Worm (Caenorhabditis elegans) whole organism, young adult: ENCODE data around the gene flcn-1.
A peak's percentile ranks its signal among the peaks of the same experiment; 100 is the strongest.

ENCODE experiments used
- B0336.3 ChIP-seq: fragments of 200-800 bp; sonication (Bioruptor generic); IDR thresholded peaks from 2 replicates; pipeline ENCODE4 v1.3.6; 2022; ENCODE audit warnings: missing genetic modification characterization, missing compliant biosample characterization
- C17E4.6 ChIP-seq: fragments of 200-800 bp; sonication (Bioruptor generic); IDR thresholded peaks from 2 replicates; pipeline ENCODE4 v1.3.6; 2022; ENCODE audit warnings: missing genetic modification reagents, missing genetic modification characterization, missing compliant biosample characterization
- D2030.7 ChIP-seq: fragments of 200-800 bp; sonication (Bioruptor generic); IDR thresholded peaks from 2 replicates; pipeline ENCODE4 v1.3.6; 2022; ENCODE audit warnings: missing genetic modification reagents, missing genetic modification characterization, missing compliant biosample characterization
- F23B12.7 ChIP-seq: sonication (generic microtip); optimal IDR thresholded peaks from 2 replicates; lab custom pipeline; 2017; ENCODE audit warnings: missing genetic modification characterization, mild to moderate bottlenecking, missing compliant biosample characterization, antibody characterized with exemption, moderate library complexity; ENCODE audit not compliant: insufficient read depth
- F52B5.7 ChIP-seq: sonication (generic microtip); optimal IDR thresholded peaks from 2 replicates; lab custom pipeline; 2016; ENCODE audit warnings: mild to moderate bottlenecking, missing genetic modification characterization, missing compliant biosample characterization
- F55B11.4 ChIP-seq: sonication (generic microtip); optimal IDR thresholded peaks from 2 replicates; lab custom pipeline; 2016; ENCODE audit warnings: missing compliant biosample characterization, missing genetic modification characterization, borderline replicate concordance; ENCODE audit not compliant: insufficient read depth
- F57A8.1 ChIP-seq: fragments of 200-800 bp; sonication (Bioruptor generic); optimal IDR thresholded peaks from 2 replicates; lab custom pipeline; 2018; ENCODE audit warnings: mild to moderate bottlenecking, missing genetic modification characterization, moderate library complexity, missing compliant biosample characterization
- F57C9.4 ChIP-seq: sonication (generic microtip); optimal IDR thresholded peaks from 2 replicates; lab custom pipeline; 2017; ENCODE audit warnings: mild to moderate bottlenecking, missing genetic modification characterization, missing compliant biosample characterization
- T07F8.4 ChIP-seq: sonication (generic microtip); optimal IDR thresholded peaks from 2 replicates; lab custom pipeline; 2016; ENCODE audit warnings: mild to moderate bottlenecking, missing genetic modification characterization, moderate library complexity, missing compliant biosample characterization
- Y53G8AR.9 ChIP-seq: fragments of 200-800 bp; sonication (Bioruptor generic); conservative IDR thresholded peaks from 2 replicates; pipeline ENCODE4 v1.3.6; 2022; ENCODE audit warnings: missing genetic modification reagents, missing genetic modification characterization, missing compliant biosample characterization
- Y56A3A.18 ChIP-seq: fragments of 200-800 bp; sonication (Bioruptor generic); IDR thresholded peaks from 2 replicates; pipeline ENCODE4 v1.3.6; 2022; ENCODE audit warnings: missing genetic modification reagents, missing genetic modification characterization, missing compliant biosample characterization
- Y79H2A.3 ChIP-seq: fragments of 200-800 bp; sonication (Bioruptor generic); conservative IDR thresholded peaks from 2 replicates; pipeline ENCODE4 v1.3.6; 2022; ENCODE audit warnings: missing genetic modification reagents, missing genetic modification characterization, missing compliant biosample characterization
- Y95B8A.8 ChIP-seq: fragments of 200-800 bp; sonication (Bioruptor generic); IDR thresholded peaks from 2 replicates; pipeline ENCODE4 v1.3.6; 2022; ENCODE audit warnings: missing genetic modification reagents, missing genetic modification characterization, missing compliant biosample characterization
- aptf-2 ChIP-seq: fragments of 200-800 bp; sonication (Bioruptor generic); conservative IDR thresholded peaks from 2 replicates; pipeline ENCODE4 v1.3.6; 2022; ENCODE audit warnings: missing genetic modification reagents, missing genetic modification characterization, missing compliant biosample characterization
- atf-7 ChIP-seq: sonication (generic microtip); optimal IDR thresholded peaks from 2 replicates; lab custom pipeline; 2017; ENCODE audit warnings: mild to moderate bottlenecking, missing genetic modification characterization, missing compliant biosample characterization
- attf-3 ChIP-seq: fragments of 200-800 bp; sonication (Bioruptor generic); conservative IDR thresholded peaks from 2 replicates; pipeline ENCODE4 v1.3.6; 2022; ENCODE audit warnings: missing genetic modification reagents, missing genetic modification characterization, missing compliant biosample characterization
- attf-6 ChIP-seq: fragments of 200-800 bp; sonication (Bioruptor generic); IDR thresholded peaks from 2 replicates; pipeline ENCODE4 v1.3.6; 2022; ENCODE audit warnings: missing genetic modification reagents, missing genetic modification characterization, missing compliant biosample characterization
- cebp-1 ChIP-seq, 2 experiments: fragments of 200-800 bp in 1 of 2; sonication (Bioruptor generic) in 1 of 2; sonication (generic microtip) in 1 of 2; IDR thresholded peaks in 1 of 2; optimal IDR thresholded peaks in 1 of 2; 2 replicates each; pipeline versions ENCODE4 v1.3.6 to Lab custom; 2017 to 2022; ENCODE audit warnings: missing compliant biosample characterization in 2 of 2, missing genetic modification characterization in 2 of 2, mild to moderate bottlenecking in 1 of 2, missing genetic modification reagents in 1 of 2, moderate library complexity in 1 of 2
- cebp-2 ChIP-seq: fragments of 200-800 bp; sonication (Bioruptor generic); IDR thresholded peaks from 2 replicates; pipeline ENCODE4 v1.3.6; 2022; ENCODE audit warnings: missing genetic modification characterization, missing compliant biosample characterization
- ceh-27 ChIP-seq: fragments of 200-800 bp; sonication (Bioruptor generic); optimal IDR thresholded peaks from 2 replicates; lab custom pipeline; 2018; ENCODE audit warnings: mild to moderate bottlenecking, missing genetic modification characterization, moderate library complexity, missing compliant biosample characterization
- ceh-91 ChIP-seq: fragments of 200-800 bp; sonication (Bioruptor generic); IDR thresholded peaks from 2 replicates; pipeline ENCODE4 v1.3.6; 2022; ENCODE audit warnings: missing genetic modification reagents, missing genetic modification characterization, missing compliant biosample characterization
- chd-7 ChIP-seq: sonication (generic microtip); optimal IDR thresholded peaks from 2 replicates; lab custom pipeline; 2016; ENCODE audit warnings: mild to moderate bottlenecking, missing genetic modification characterization, moderate library complexity, missing compliant biosample characterization
- die-1 ChIP-seq: sonication (generic microtip); optimal IDR thresholded peaks from 2 replicates; lab custom pipeline; 2016; ENCODE audit warnings: missing genotype, mild to moderate bottlenecking, missing genetic modification characterization, missing compliant biosample characterization
- dpff-1 ChIP-seq: sonication (generic microtip); optimal IDR thresholded peaks from 2 replicates; lab custom pipeline; 2017; ENCODE audit warnings: mild to moderate bottlenecking, missing genetic modification characterization, missing compliant biosample characterization
- efl-1 ChIP-seq: fragments of 150-350 bp; optimal IDR thresholded peaks from 2 replicates; lab custom pipeline; 2014; ENCODE audit warnings: missing biosample characterization, missing genetic modification reagents, missing genetic modification characterization
- egl-44 ChIP-seq: fragments of 200-800 bp; sonication (Bioruptor generic); IDR thresholded peaks from 2 replicates; pipeline ENCODE4 v1.3.6; 2022; ENCODE audit warnings: missing genetic modification reagents, missing genetic modification characterization, missing compliant biosample characterization
- egrh-3 ChIP-seq: fragments of 200-800 bp; sonication (Bioruptor generic); IDR thresholded peaks from 2 replicates; pipeline ENCODE4 v1.3.6; 2022; ENCODE audit warnings: missing genetic modification reagents, missing genetic modification characterization, missing compliant biosample characterization
- ekl-4 ChIP-seq: fragments of 200-800 bp; sonication (Bioruptor generic); IDR thresholded peaks from 2 replicates; pipeline ENCODE4 v1.3.6; 2022; ENCODE audit warnings: missing genetic modification reagents, missing genetic modification characterization, missing compliant biosample characterization
- him-1 ChIP-seq: sonication (generic microtip); optimal IDR thresholded peaks from 2 replicates; lab custom pipeline; 2016; ENCODE audit warnings: missing genotype, missing genetic modification reagents, missing genetic modification characterization, missing compliant biosample characterization
- hlh-12 ChIP-seq: sonication (generic microtip); optimal IDR thresholded peaks from 2 replicates; lab custom pipeline; 2016; ENCODE audit warnings: missing genetic modification characterization, missing compliant biosample characterization
- hlh-26 ChIP-seq: fragments of 200-800 bp; sonication (Bioruptor generic); conservative IDR thresholded peaks from 2 replicates; pipeline ENCODE4 v1.3.6; 2022; ENCODE audit warnings: missing genetic modification reagents, missing genetic modification characterization, missing compliant biosample characterization
- hrde-1 ChIP-seq: sonication (generic microtip); optimal IDR thresholded peaks from 2 replicates; lab custom pipeline; 2016; ENCODE audit warnings: missing genetic modification characterization, mild to moderate bottlenecking, missing compliant biosample characterization, moderate library complexity, missing genotype, missing genetic modification reagents, borderline replicate concordance
- hsf-1 ChIP-seq: fragments of 200-800 bp; sonication (Bioruptor generic); IDR thresholded peaks from 2 replicates; pipeline ENCODE4 v1.3.6; 2022; ENCODE audit warnings: missing genetic modification reagents, missing genetic modification characterization, missing compliant biosample characterization
- let-607 ChIP-seq, 2 experiments: fragments of 200-800 bp in 1 of 2; sonication (Bioruptor generic) in 1 of 2; sonication (generic microtip) in 1 of 2; optimal IDR thresholded peaks; 2 replicates each; lab custom pipeline; 2016 to 2018; ENCODE audit warnings: mild to moderate bottlenecking in 2 of 2, missing compliant biosample characterization in 2 of 2, missing genetic modification characterization in 2 of 2, moderate library complexity in 2 of 2, missing genotype in 1 of 2
- lin-54 ChIP-seq: fragments of 200-800 bp; sonication (Bioruptor generic); optimal IDR thresholded peaks from 2 replicates; lab custom pipeline; 2018; ENCODE audit warnings: mild to moderate bottlenecking, missing genetic modification characterization, missing compliant biosample characterization
- madf-10 ChIP-seq: sonication (generic microtip); optimal IDR thresholded peaks from 2 replicates; lab custom pipeline; 2016; ENCODE audit warnings: mild to moderate bottlenecking, missing genetic modification characterization, missing compliant biosample characterization
- mcd-1 ChIP-seq: fragments of 200-800 bp; sonication (Bioruptor generic); IDR thresholded peaks from 2 replicates; pipeline ENCODE4 v1.3.6; 2022; ENCODE audit warnings: missing genetic modification reagents, missing genetic modification characterization, missing compliant biosample characterization
- nhr-179 ChIP-seq: sonication (generic microtip); optimal IDR thresholded peaks from 2 replicates; lab custom pipeline; 2016; ENCODE audit warnings: mild to moderate bottlenecking, missing genetic modification characterization, missing compliant biosample characterization
- pha-4 ChIP-seq: fragments of 150-350 bp; sonication (generic microtip); optimal IDR thresholded peaks from 2 replicates; lab custom pipeline; 2014; ENCODE audit warnings: missing biosample characterization, missing genetic modification reagents, missing genetic modification characterization
- rec-8 ChIP-seq, 2 experiments: sonication (generic microtip); optimal IDR thresholded peaks; 2 replicates each; lab custom pipeline; 2016; ENCODE audit warnings: mild to moderate bottlenecking in 2 of 2, missing genetic modification characterization in 2 of 2, missing genetic modification reagents in 2 of 2, missing genotype in 2 of 2, missing biosample characterization in 1 of 2, missing compliant biosample characterization in 1 of 2, moderate library complexity in 1 of 2
- sdz-38 ChIP-seq: sonication (generic microtip); optimal IDR thresholded peaks from 2 replicates; lab custom pipeline; 2016; ENCODE audit warnings: missing genotype, missing genetic modification characterization, missing compliant biosample characterization
- somi-1 ChIP-seq: fragments of 200-800 bp; sonication (Bioruptor generic); optimal IDR thresholded peaks from 2 replicates; lab custom pipeline; 2018; ENCODE audit warnings: mild to moderate bottlenecking, missing genetic modification characterization, missing compliant biosample characterization
- sptf-2 ChIP-seq: fragments of 200-800 bp; sonication (Bioruptor generic); optimal IDR thresholded peaks from 2 replicates; lab custom pipeline; 2018; ENCODE audit warnings: mild to moderate bottlenecking, missing genetic modification characterization, missing compliant biosample characterization
- tlf-1 ChIP-seq: fragments of 200-800 bp; sonication (Bioruptor generic); optimal IDR thresholded peaks from 2 replicates; lab custom pipeline; 2018; ENCODE audit warnings: mild to moderate bottlenecking, missing genetic modification characterization, missing compliant biosample characterization
- unc-130 ChIP-seq: sonication (generic microtip); optimal IDR thresholded peaks from 2 replicates; lab custom pipeline; 2016; ENCODE audit warnings: missing genetic modification reagents, missing genetic modification characterization, missing compliant biosample characterization
- xnd-1 ChIP-seq: sonication (generic microtip); optimal IDR thresholded peaks from 2 replicates; lab custom pipeline; 2016; ENCODE audit warnings: missing genotype, missing genetic modification reagents, missing genetic modification characterization, missing compliant biosample characterization
- zfh-2 ChIP-seq: fragments of 200-800 bp; sonication (Bioruptor generic); conservative IDR thresholded peaks from 2 replicates; pipeline ENCODE4 v1.3.6; 2022; ENCODE audit warnings: missing genetic modification reagents, missing genetic modification characterization, missing compliant biosample characterization
- ztf-25 ChIP-seq: fragments of 200-800 bp; sonication (Bioruptor generic); IDR thresholded peaks from 2 replicates; pipeline ENCODE4 v1.3.6; 2022; ENCODE audit warnings: missing genetic modification reagents, missing genetic modification characterization, missing compliant biosample characterization

flcn-1 gene

DNA sequence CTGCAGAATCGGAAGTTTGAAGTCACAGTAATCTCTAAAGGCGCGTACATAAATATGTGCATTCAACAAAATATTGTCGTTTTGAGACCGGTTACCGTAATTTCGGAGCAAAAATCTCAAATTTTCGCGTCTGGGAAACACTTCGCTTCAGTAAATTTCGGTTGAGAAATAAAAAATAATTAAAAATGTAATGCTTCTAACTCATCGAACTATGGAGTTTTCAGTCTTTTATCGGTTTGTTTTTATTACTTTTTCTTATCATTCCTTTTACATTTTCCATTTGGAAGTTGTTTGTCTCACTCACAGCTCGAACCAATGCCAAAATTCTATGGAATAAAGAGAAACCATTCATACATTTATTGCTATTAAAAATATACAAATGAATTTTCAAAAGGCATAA is 40.4 kb upstream of the flcn-1 start (continued):
- TF ChIP-seq F57A8.1 (GFP tag; lab: Kevin White, UChicago): no peak
- peak; percentile 34 for TF ChIP-seq somi-1 (GFP tag; lab: Kevin White, UChicago)
- TF ChIP-seq cebp-2: 0 out of 2 replicates have a peak, but pooled peaks have one; percentile 24
- no peak for TF ChIP-seq egl-44 (GFP tag; lab: Robert Waterston, UW)
- TF ChIP-seq ceh-91 (GFP tag; lab: Robert Waterston, UW): no peak
- TF ChIP-seq Y79H2A.3 (GFP tag; lab: Robert Waterston, UW): no peak
- no peak for TF ChIP-seq egrh-3 (GFP tag; lab: Robert Waterston, UW)
- peak; percentile 44 for TF ChIP-seq lin-54
- no peak for TF ChIP-seq C17E4.6 (GFP tag; lab: Robert Waterston, UW)
- TF ChIP-seq cebp-1 (GFP tag; IDR thresholded peaks at IDR 0.05; lab: Robert Waterston, UW): 0 out of 2 replicates have a peak, but pooled peaks have one; percentile 45
- peak; percentile 82 for TF ChIP-seq cebp-1 (tag; optimal IDR thresholded peaks at IDR 0.05; lab: Kevin White, UChicago)
- TF ChIP-seq ztf-25 (GFP tag; lab: Robert Waterston, UW): no peak
- no peak for TF ChIP-seq hrde-1
- TF ChIP-seq attf-3: no peak
- TF ChIP-seq chd-7 (tag; lab: Kevin White, UChicago): peak; percentile 21
- TF ChIP-seq sptf-2 (GFP tag; lab: Kevin White, UChicago): no peak
- no peak for TF ChIP-seq nhr-179 (tag; lab: Kevin White, UChicago)
- TF ChIP-seq F23B12.7 (tag; lab: Kevin White, UChicago): no peak
- TF ChIP-seq ekl-4: 0 out of 2 replicates have a peak, but pooled peaks have one; percentile 30
- TF ChIP-seq atf-7 (tag; lab: Kevin White, UChicago): no peak
- no peak for TF ChIP-seq sdz-38 (tag; lab: Kevin White, UChicago)
- TF ChIP-seq efl-1: no peak
- no peak; the same call in 1 of the 2 replicates for TF ChIP-seq Y53G8AR.9 (GFP tag; lab: Robert Waterston, UW)
- peak; percentile 73 for TF ChIP-seq tlf-1
- TF ChIP-seq mcd-1: no peak
- 0 out of 2 replicates have a peak, but pooled peaks have one; percentile 19 for TF ChIP-seq hsf-1 (GFP tag; lab: Robert Waterston, UW)
- TF ChIP-seq madf-10 (tag; lab: Kevin White, UChicago): peak; percentile 61
- TF ChIP-seq unc-130: no peak
- TF ChIP-seq pha-4 (tag; lab: Kevin White, UChicago): no peak
- TF ChIP-seq F52B5.7 (tag; lab: Kevin White, UChicago): peak; percentile 66
- no peak for TF ChIP-seq D2030.7 (GFP tag; lab: Robert Waterston, UW)
- no peak for TF ChIP-seq aptf-2 (GFP tag; lab: Robert Waterston, UW)
- peak; percentile 44 for TF ChIP-seq him-1 (tag; lab: Kevin White, UChicago)
- no peak for TF ChIP-seq xnd-1
- TF ChIP-seq T07F8.4 (tag; lab: Kevin White, UChicago): no peak
- TF ChIP-seq attf-6 (GFP tag; lab: Robert Waterston, UW): no peak
- no peak for TF ChIP-seq F55B11.4 (tag; lab: Kevin White, UChicago)
- no peak for TF ChIP-seq die-1
- no peak for TF ChIP-seq Y95B8A.8 (GFP tag; lab: Robert Waterston, UW)
- peak; percentile 68; the same call in 1 of the 2 replicates for TF ChIP-seq Y56A3A.18
- TF ChIP-seq rec-8 (tag; optimal IDR thresholded peaks at IDR 0.05; lab: Kevin White, UChicago): no peak
- no peak for TF ChIP-seq ceh-27 (GFP tag; lab: Kevin White, UChicago)
- TF ChIP-seq B0336.3 (GFP tag; lab: Robert Waterston, UW): peak; percentile 53; the same call in 1 of the 2 replicates
- TF ChIP-seq dpff-1 (tag; lab: Kevin White, UChicago): no peak
- no peak for TF ChIP-seq zfh-2 (GFP tag; lab: Robert Waterston, UW)
- TF ChIP-seq F57C9.4 (tag; lab: Kevin White, UChicago): no peak
- TF ChIP-seq let-607 (tag; optimal IDR thresholded peaks at IDR 0.05; lab: Kevin White, UChicago): peak in 1 of 2 experiments; percentile 4
- TF ChIP-seq hlh-26: no peak
- TF ChIP-seq hlh-12 (tag; lab: Kevin White, UChicago): no peak
